Fruit fly (Drosophila melanogaster) whole organism, embryonic: ENCODE data around the gene CG13031.

ENCODE experiments used
- ATbp ChIP-seq: fragments of 200-800 bp; sonication (Bioruptor generic); optimal IDR thresholded peaks from 2 replicates; lab custom pipeline; 2017; ENCODE audit warnings: missing biosample characterization, mild to moderate bottlenecking, missing genetic modification characterization, missing genetic modification reagents
- BEAF-32 ChIP-seq: fragments of 200-800 bp; sonication (Bioruptor generic); optimal IDR thresholded peaks from 3 replicates; lab custom pipeline; 2017; ENCODE audit warnings: missing biosample characterization, missing genetic modification characterization, mild to moderate bottlenecking, moderate library complexity, missing genetic modification reagents
- CG11398 ChIP-seq: fragments of 200-800 bp; sonication (Bioruptor generic); optimal IDR thresholded peaks from 2 replicates; lab custom pipeline; 2016; ENCODE audit warnings: missing biosample characterization, missing genetic modification characterization
- CG12219 ChIP-seq: fragments of 200-800 bp; sonication (Bioruptor generic); optimal IDR thresholded peaks from 3 replicates; lab custom pipeline; 2018; ENCODE audit warnings: missing biosample characterization, mild to moderate bottlenecking, missing genetic modification characterization
- CG12659 ChIP-seq: fragments of 200-800 bp; sonication (Bioruptor generic); optimal IDR thresholded peaks from 3 replicates; lab custom pipeline; 2017; ENCODE audit warnings: mild to moderate bottlenecking, missing biosample characterization, missing genetic modification reagents, missing genetic modification characterization
- CG12942 ChIP-seq: fragments of 200-800 bp; sonication (Bioruptor generic); optimal IDR thresholded peaks from 3 replicates; lab custom pipeline; 2016; ENCODE audit warnings: missing biosample characterization, missing genetic modification characterization
- CG15269 ChIP-seq: fragments of 200-800 bp; sonication (Bioruptor generic); optimal IDR thresholded peaks from 2 replicates; lab custom pipeline; 2018; ENCODE audit warnings: missing biosample characterization, mild to moderate bottlenecking, missing genetic modification characterization, moderate library complexity
- CG16779 ChIP-seq: fragments of 200-800 bp; sonication (Bioruptor generic); IDR thresholded peaks from 2 replicates; pipeline ENCODE4 v1.3.6; 2022; ENCODE audit warnings: missing biosample characterization, missing genetic modification characterization
- CG16863 ChIP-seq: fragments of 200-800 bp; sonication (Bioruptor generic); optimal IDR thresholded peaks from 3 replicates; lab custom pipeline; 2016; ENCODE audit warnings: missing biosample characterization, missing genetic modification characterization
- CG17359 ChIP-seq: fragments of 200-800 bp; sonication (Bioruptor generic); optimal IDR thresholded peaks from 3 replicates; lab custom pipeline; 2018; ENCODE audit warnings: missing biosample characterization, mild to moderate bottlenecking, missing genetic modification characterization, moderate library complexity
- CG18476 ChIP-seq: fragments of 200-800 bp; sonication (Bioruptor generic); optimal IDR thresholded peaks from 2 replicates; lab custom pipeline; 2016; ENCODE audit warnings: missing biosample characterization, mild to moderate bottlenecking, missing genetic modification characterization
- CG18599 ChIP-seq: fragments of 200-800 bp; sonication (Bioruptor generic); optimal IDR thresholded peaks from 3 replicates; lab custom pipeline; 2017; ENCODE audit warnings: missing biosample characterization, missing genetic modification characterization, mild to moderate bottlenecking, moderate library complexity, missing genetic modification reagents
- CG18619 ChIP-seq: fragments of 200-800 bp; sonication (Bioruptor generic); optimal IDR thresholded peaks from 3 replicates; lab custom pipeline; 2017; ENCODE audit warnings: missing biosample characterization, mild to moderate bottlenecking, missing genetic modification characterization
- CG31224 ChIP-seq: fragments of 200-800 bp; sonication (Bioruptor generic); IDR thresholded peaks from 2 replicates; pipeline ENCODE4 v1.3.6; 2022; ENCODE audit warnings: missing biosample characterization, missing genetic modification characterization
- CG31365 ChIP-seq: fragments of 200-800 bp; sonication (Bioruptor generic); optimal IDR thresholded peaks from 2 replicates; lab custom pipeline; 2018; ENCODE audit warnings: missing biosample characterization, mild to moderate bottlenecking, missing genetic modification characterization
- CG31441 ChIP-seq: fragments of 200-800 bp; sonication (Bioruptor generic); IDR thresholded peaks from 2 replicates; pipeline ENCODE4 v1.3.6; 2022; ENCODE audit warnings: missing biosample characterization, missing genetic modification characterization
- CG32772 ChIP-seq: fragments of 200-800 bp; sonication (Bioruptor generic); IDR thresholded peaks from 2 replicates; pipeline ENCODE4 v1.3.6; 2022; ENCODE audit warnings: missing biosample characterization, missing genetic modification characterization
- CG43689 ChIP-seq: fragments of 200-800 bp; sonication (Bioruptor generic); IDR thresholded peaks from 2 replicates; pipeline ENCODE4 v1.3.6; 2022; ENCODE audit warnings: missing biosample characterization, missing genetic modification characterization
- CG4707 ChIP-seq: fragments of 200-800 bp; sonication (Bioruptor generic); optimal IDR thresholded peaks from 2 replicates; lab custom pipeline; 2018; ENCODE audit warnings: missing biosample characterization, mild to moderate bottlenecking, missing genetic modification characterization, moderate library complexity
- CG5953 ChIP-seq: fragments of 200-800 bp; sonication (Bioruptor generic); IDR thresholded peaks from 2 replicates; pipeline ENCODE4 v1.3.6; 2022; ENCODE audit warnings: missing biosample characterization, missing genetic modification characterization
- CG6254 ChIP-seq: fragments of 200-800 bp; sonication (Bioruptor generic); optimal IDR thresholded peaks from 3 replicates; lab custom pipeline; 2017; ENCODE audit warnings: mild to moderate bottlenecking, missing biosample characterization, missing genetic modification reagents, missing genetic modification characterization
- CG7839 ChIP-seq: fragments of 200-800 bp; sonication (Bioruptor generic); optimal IDR thresholded peaks from 3 replicates; lab custom pipeline; 2018; ENCODE audit warnings: missing biosample characterization, mild to moderate bottlenecking, missing genetic modification characterization, moderate library complexity
- CG8089 ChIP-seq: fragments of 200-800 bp; sonication (Bioruptor generic); optimal IDR thresholded peaks from 3 replicates; lab custom pipeline; 2016; ENCODE audit warnings: missing biosample characterization, missing genetic modification characterization
- CG8388 ChIP-seq: fragments of 200-800 bp; sonication (Bioruptor generic); optimal IDR thresholded peaks from 2 replicates; lab custom pipeline; 2019; ENCODE audit warnings: missing biosample characterization, mild to moderate bottlenecking, missing genetic modification characterization, moderate library complexity
- CG9817 ChIP-seq: fragments of 200-800 bp; sonication (Bioruptor generic); optimal IDR thresholded peaks from 2 replicates; lab custom pipeline; 2018; ENCODE audit warnings: missing biosample characterization, mild to moderate bottlenecking, missing genetic modification characterization, moderate library complexity
- Chrac-16 ChIP-seq: fragments of 200-800 bp; sonication (Bioruptor generic); optimal IDR thresholded peaks from 3 replicates; lab custom pipeline; 2016; ENCODE audit warnings: missing biosample characterization, missing genetic modification characterization
- E2f2 ChIP-seq: fragments of 200-800 bp; sonication (Bioruptor generic); IDR thresholded peaks from 2 replicates; pipeline ENCODE4 v1.3.6; 2022; ENCODE audit warnings: missing biosample characterization, missing genetic modification characterization
- GATAe ChIP-seq: fragments of 200-800 bp; sonication (Bioruptor generic); conservative IDR thresholded peaks from 2 replicates; pipeline ENCODE4 v1.3.6; 2022; ENCODE audit warnings: missing biosample characterization, missing genetic modification characterization
- HHEX ChIP-seq: fragments of 200-800 bp; sonication (Bioruptor generic); optimal IDR thresholded peaks from 3 replicates; lab custom pipeline; 2017; ENCODE audit warnings: missing biosample characterization, mild to moderate bottlenecking, missing genetic modification characterization, missing genetic modification reagents
- Hand ChIP-seq: fragments of 200-800 bp; sonication (Bioruptor generic); optimal IDR thresholded peaks from 2 replicates; lab custom pipeline; 2017; ENCODE audit warnings: mild to moderate bottlenecking, missing biosample characterization, missing genetic modification reagents, missing genetic modification characterization
- Oli ChIP-seq: fragments of 200-800 bp; sonication (Bioruptor generic); optimal IDR thresholded peaks from 2 replicates; lab custom pipeline; 2018; ENCODE audit warnings: missing biosample characterization, mild to moderate bottlenecking, missing genetic modification characterization, moderate library complexity
- Sox102F ChIP-seq: fragments of 200-800 bp; sonication (Bioruptor generic); optimal IDR thresholded peaks from 2 replicates; lab custom pipeline; 2018; ENCODE audit warnings: missing biosample characterization, mild to moderate bottlenecking, missing genetic modification characterization, moderate library complexity
- Stat92E ChIP-seq, 3 experiments: fragments of >200 bp in 2 of 3; fragments of 200-800 bp in 1 of 3; sonication (Bioruptor generic) in 1 of 3; optimal IDR thresholded peaks; 2 replicates each; lab custom pipeline; 2017 to 2019; ENCODE audit warnings: missing biosample characterization in 3 of 3, missing genetic modification characterization in 3 of 3, mild to moderate bottlenecking in 1 of 3, moderate library complexity in 1 of 3
- Xbp1 ChIP-seq: fragments of 200-800 bp; sonication (Bioruptor generic); optimal IDR thresholded peaks from 3 replicates; lab custom pipeline; 2016; ENCODE audit warnings: missing biosample characterization, mild to moderate bottlenecking, missing genetic modification characterization
- ab ChIP-seq: fragments of 200-800 bp; sonication (Bioruptor generic); optimal IDR thresholded peaks from 2 replicates; lab custom pipeline; 2016; ENCODE audit warnings: missing biosample characterization, missing genetic modification characterization
- amos ChIP-seq: fragments of 200-800 bp; sonication (Bioruptor generic); IDR thresholded peaks from 2 replicates; pipeline ENCODE4 v1.3.6; 2022; ENCODE audit warnings: missing biosample characterization, missing genetic modification characterization; ENCODE audit not compliant: partially characterized antibody
- bab2 ChIP-seq: fragments of 200-800 bp; sonication (Bioruptor generic); optimal IDR thresholded peaks from 2 replicates; lab custom pipeline; 2016; ENCODE audit warnings: missing biosample characterization, missing genetic modification characterization
- cg ChIP-seq: fragments of 200-800 bp; sonication (Bioruptor generic); optimal IDR thresholded peaks from 3 replicates; lab custom pipeline; 2019; ENCODE audit warnings: missing biosample characterization, mild to moderate bottlenecking, missing genetic modification characterization, moderate library complexity
- chm ChIP-seq: fragments of 200-800 bp; sonication (Bioruptor generic); IDR thresholded peaks from 2 replicates; pipeline ENCODE4 v1.3.6; 2022; ENCODE audit warnings: missing biosample characterization, missing genetic modification characterization
- crol ChIP-seq: fragments of 200-800 bp; sonication (Bioruptor generic); IDR thresholded peaks from 2 replicates; pipeline ENCODE4 v1.3.6; 2022; ENCODE audit warnings: missing biosample characterization, missing genetic modification characterization
- cwo ChIP-seq: fragments of 200-800 bp; sonication (Bioruptor generic); optimal IDR thresholded peaks from 3 replicates; lab custom pipeline; 2017; ENCODE audit warnings: missing biosample characterization, missing genetic modification characterization, mild to moderate bottlenecking, moderate library complexity, missing genetic modification reagents
- dmrt99B ChIP-seq: fragments of 200-800 bp; sonication (Bioruptor generic); optimal IDR thresholded peaks from 2 replicates; lab custom pipeline; 2018; ENCODE audit warnings: missing biosample characterization, mild to moderate bottlenecking, missing genetic modification characterization, moderate library complexity
- fru ChIP-seq: fragments of >200 bp; optimal IDR thresholded peaks from 2 replicates; lab custom pipeline; 2017
- fu2 ChIP-seq: fragments of 200-800 bp; sonication (Bioruptor generic); optimal IDR thresholded peaks from 2 replicates; lab custom pipeline; 2016; ENCODE audit warnings: missing biosample characterization, missing genetic modification characterization
- gcm2 ChIP-seq: fragments of 200-800 bp; sonication (Bioruptor generic); optimal IDR thresholded peaks from 2 replicates; lab custom pipeline; 2016; ENCODE audit warnings: missing biosample characterization, missing genetic modification characterization
- hb ChIP-seq: fragments of 200-800 bp; sonication (Bioruptor generic); IDR thresholded peaks from 3 replicates; pipeline ENCODE4 v1.3.6; 2022; ENCODE audit warnings: missing biosample characterization, missing genetic modification characterization; ENCODE audit not compliant: partially characterized antibody
- lab ChIP-seq: fragments of 200-800 bp; sonication (Bioruptor generic); optimal IDR thresholded peaks from 3 replicates; lab custom pipeline; 2017; ENCODE audit warnings: missing biosample characterization, missing genetic modification characterization, mild to moderate bottlenecking, moderate library complexity, missing genetic modification reagents
- repo ChIP-seq: fragments of 200-800 bp; sonication (Bioruptor generic); optimal IDR thresholded peaks from 2 replicates; lab custom pipeline; 2016; ENCODE audit warnings: missing biosample characterization, missing genetic modification characterization
- tx ChIP-seq: fragments of 200-800 bp; sonication (Bioruptor generic); optimal IDR thresholded peaks from 2 replicates; lab custom pipeline; 2016; ENCODE audit warnings: missing biosample characterization, missing genetic modification characterization
- zf30C ChIP-seq: fragments of 200-800 bp; sonication (Bioruptor generic); optimal IDR thresholded peaks from 3 replicates; lab custom pipeline; 2018; ENCODE audit warnings: missing biosample characterization, mild to moderate bottlenecking, missing genetic modification characterization

Gene CG13031

dm6 chr3L:16760274-16760673 lies 35.6 kb downstream of the CG13031 start (continued):
- TF ChIP-seq cg (GFP tag; lab: Kevin White, UChicago) (no peak), CG18599 (GFP tag; lab: Kevin White, UChicago) (no peak), CG12659 (GFP tag; lab: Kevin White, UChicago) (peak; percentile 0), CG9817 (tag; lab: Kevin White, UChicago) (no peak), Chrac-16 (peak; percentile 29), zf30C (GFP tag; lab: Kevin White, UChicago) (no peak), amos (GFP tag; lab: Robert Waterston, UW) (no peak), repo (GFP tag; lab: Kevin White, UChicago) (no peak), CG5953 (GFP tag; lab: Robert Waterston, UW) (no peak), fru (lab: Kevin White, UChicago) (no peak), CG43689 (GFP tag; lab: Robert Waterston, UW) (no peak), CG12219 (GFP tag; lab: Kevin White, UChicago) (peak; percentile 23), CG31441 (GFP tag; lab: Robert Waterston, UW) (peak; percentile 55), CG16779 (GFP tag; lab: Robert Waterston, UW) (no peak), CG4707 (no peak), CG31365 (tag; lab: Kevin White, UChicago) (no peak), crol (GFP tag; lab: Robert Waterston, UW) (0 out of 2 replicates have a peak, but pooled peaks have one; percentile 1), HHEX (peak; percentile 30), ATbp (GFP tag; lab: Kevin White, UChicago) (peak; percentile 8), E2f2 (no peak), Sox102F (GFP tag; lab: Kevin White, UChicago) (peak; percentile 63), cwo (GFP tag; lab: Kevin White, UChicago) (peak; percentile 17), Xbp1 (GFP tag; lab: Kevin White, UChicago) (peak; percentile 51), Hand (GFP tag; lab: Kevin White, UChicago) (no peak), CG31224 (GFP tag; lab: Robert Waterston, UW) (no peak), hb (GFP tag; lab: Robert Waterston, UW) (no peak), fu2 (GFP tag; lab: Kevin White, UChicago) (no peak), CG18476 (no peak), bab2 (GFP tag; lab: Kevin White, UChicago) (peak; percentile 21), Oli (tag; lab: Kevin White, UChicago) (peak; percentile 59), chm (GFP tag; lab: Robert Waterston, UW) (peak; percentile 48; the same call in 1 of the 2 replicates), CG8388 (GFP tag; lab: Kevin White, UChicago) (peak; percentile 34), CG6254 (GFP tag; lab: Kevin White, UChicago) (no peak), ab (no peak), BEAF-32 (no peak), dmrt99B (tag; lab: Kevin White, UChicago) (peak; percentile 57), CG18619 (GFP tag; lab: Kevin White, UChicago) (peak; percentile 4), GATAe (GFP tag; lab: Robert Waterston, UW) (no peak), CG11398 (GFP tag; lab: Kevin White, UChicago) (no peak), gcm2 (GFP tag; lab: Kevin White, UChicago) (no peak), CG8089 (GFP tag; lab: Kevin White, UChicago) (no peak), CG15269 (tag; lab: Kevin White, UChicago) (peak; percentile 32), CG7839 (peak; percentile 52), CG32772 (no peak), CG12942 (GFP tag; lab: Kevin White, UChicago) (peak; percentile 7), tx (peak; percentile 3), CG16863 (GFP tag; lab: Kevin White, UChicago) (peak; percentile 39), Stat92E (GFP tag; optimal IDR thresholded peaks at IDR 0.05; lab: Kevin White, UChicago) (no peak), lab (peak; percentile 0), CG17359 (peak; percentile 46)
